Worm (Caenorhabditis elegans) whole organism, L4 larva: ENCODE data around the gene msp-55.
"Not testable (repeated sequence)": the region's sequence is repeated elsewhere in the genome, so short reads cannot be mapped to it uniquely, and the experiment has no call there.

ENCODE experiments used
- D1046.2 ChIP-seq: fragments of 200-800 bp; sonication (Bioruptor generic); IDR thresholded peaks from 2 replicates; pipeline ENCODE4 v1.3.6; 2022; ENCODE audit warnings: missing genetic modification characterization, missing compliant biosample characterization
- nhr-10 ChIP-seq: fragments of 150-350 bp; optimal IDR thresholded peaks from 2 replicates; lab custom pipeline; 2014; ENCODE audit warnings: missing biosample characterization, missing genetic modification characterization

- not testable (repeated sequence) for TF ChIP-seq D1046.2 (GFP tag; lab: Robert Waterston, UW); nhr-10
Measured at ce11 chrIV:5016461-5016860, 39.4 kb downstream of the msp-55 start, which contains the start of gene ssq-4.
